Worm (Caenorhabditis elegans) whole organism, late embryonic: ENCODE results near the gene Y39B6A.25.

Source experiments
- F13H6.1 ChIP-seq: sonication (generic microtip); optimal IDR thresholded peaks from 2 replicates; lab custom pipeline; 2016; ENCODE audit warnings: missing genetic modification characterization, missing compliant biosample characterization
- ama-1 ChIP-seq: fragments of 150-350 bp; optimal IDR thresholded peaks from 2 replicates; lab custom pipeline; 2014
- ceh-6 ChIP-seq: fragments of 200-800 bp; sonication (Bioruptor generic); optimal IDR thresholded peaks from 2 replicates; lab custom pipeline; 2018; ENCODE audit warnings: mild to moderate bottlenecking, missing genetic modification characterization, missing compliant biosample characterization
- che-1 ChIP-seq: sonication (generic microtip); optimal IDR thresholded peaks from 2 replicates; lab custom pipeline; 2016; ENCODE audit warnings: mild to moderate bottlenecking, missing genetic modification characterization, missing compliant biosample characterization
- ets-4 ChIP-seq: sonication (generic microtip); optimal IDR thresholded peaks from 2 replicates; lab custom pipeline; 2016; ENCODE audit warnings: missing genetic modification characterization, missing compliant biosample characterization
- fkh-6 ChIP-seq: sonication (generic microtip); optimal IDR thresholded peaks from 2 replicates; lab custom pipeline; 2016; ENCODE audit warnings: missing genetic modification characterization, missing compliant biosample characterization
- hlh-13 ChIP-seq: fragments of 200-800 bp; sonication (Bioruptor generic); optimal IDR thresholded peaks from 2 replicates; lab custom pipeline; 2018; ENCODE audit warnings: mild to moderate bottlenecking, missing genetic modification characterization, missing compliant biosample characterization
- pag-3 ChIP-seq: sonication (generic microtip); optimal IDR thresholded peaks from 2 replicates; lab custom pipeline; 2016; ENCODE audit warnings: missing compliant biosample characterization, missing genetic modification characterization, borderline replicate concordance

ce11 chrV:19000542-19000941 is 25.7 kb upstream of the Y39B6A.25 start:
- TF ChIP-seq ama-1 (no peak), fkh-6 (tag; lab: Kevin White, UChicago) (no peak), che-1 (tag; lab: Kevin White, UChicago) (no peak), F13H6.1 (tag; lab: Kevin White, UChicago) (no peak), ceh-6 (no peak), pag-3 (tag; lab: Kevin White, UChicago) (no peak), ets-4 (tag; lab: Kevin White, UChicago) (no peak), hlh-13 (GFP tag; lab: Kevin White, UChicago) (no peak)
